Worm (Caenorhabditis elegans): Measurements from ENCODE around the gene gur-3.

gur-3 gene

ce11 chrX:10377663-10378062, 28.4 kb downstream of the gur-3 start:
- no peak for TF ChIP-seq daf-12 (tag; optimal IDR thresholded peaks at IDR 0.05)
- peak; percentile 91 for TF ChIP-seq nfya-1 (tag; optimal IDR thresholded peaks at IDR 0.05; ENCODE audit: insufficient read depth)
- TF ChIP-seq zag-1 (tag; optimal IDR thresholded peaks at IDR 0.05): no peak
- peak; percentile 5 for TF ChIP-seq elt-1 (tag; optimal IDR thresholded peaks at IDR 0.05)
- TF ChIP-seq jun-1 (tag; optimal IDR thresholded peaks at IDR 0.05): peak; percentile 86
- TF ChIP-seq hmg-11 (tag; optimal IDR thresholded peaks at IDR 0.05): peak; percentile 91
- peak; percentile 46 for TF ChIP-seq egl-27 (tag; optimal IDR thresholded peaks at IDR 0.05)
- no peak for TF ChIP-seq aly-2 (tag; optimal IDR thresholded peaks at IDR 0.05)
- peak; percentile 1 for TF ChIP-seq ztf-4 (tag; optimal IDR thresholded peaks at IDR 0.05)
- TF ChIP-seq nhr-11 (tag; optimal IDR thresholded peaks at IDR 0.05): no peak
- TF ChIP-seq pha-4 (tag; optimal IDR thresholded peaks at IDR 0.05): peak; percentile 89
- TF ChIP-seq nhr-77 (tag; optimal IDR thresholded peaks at IDR 0.05): no peak
- no peak for TF ChIP-seq unc-62 (GFP tag; optimal IDR thresholded peaks at IDR 0.05)
- TF ChIP-seq ceh-82 (tag; optimal IDR thresholded peaks at IDR 0.05): peak; percentile 53
- peak; percentile 83 for TF ChIP-seq lsy-12 (tag; optimal IDR thresholded peaks at IDR 0.05)
- TF ChIP-seq ceh-28 (tag; optimal IDR thresholded peaks at IDR 0.05): peak; percentile 73
- TF ChIP-seq elt-2 (tag; optimal IDR thresholded peaks at IDR 0.05): peak; percentile 65
- no peak for TF ChIP-seq unc-39 (tag; optimal IDR thresholded peaks at IDR 0.05)
- no peak for TF ChIP-seq elt-3 (tag; optimal IDR thresholded peaks at IDR 0.05)
- TF ChIP-seq tbx-2 (tag; optimal IDR thresholded peaks at IDR 0.05): peak; percentile 72
- TF ChIP-seq sea-2 (GFP tag; optimal IDR thresholded peaks at IDR 0.05): no peak
- no peak for TF ChIP-seq nhr-67 (tag; optimal IDR thresholded peaks at IDR 0.05)
- peak; percentile 32 for TF ChIP-seq R02D3.7 (tag; optimal IDR thresholded peaks at IDR 0.05)
- TF ChIP-seq lin-15B (tag; optimal IDR thresholded peaks at IDR 0.05): peak; percentile 68
- TF ChIP-seq fkh-10 (GFP tag; optimal IDR thresholded peaks at IDR 0.05): peak; percentile 69
- TF ChIP-seq egl-5 (tag; optimal IDR thresholded peaks at IDR 0.05): peak; percentile 88
- no peak for TF ChIP-seq ZK546.5 (tag; optimal IDR thresholded peaks at IDR 0.05)
- peak; percentile 57 for TF ChIP-seq lin-39 (tag; optimal IDR thresholded peaks at IDR 0.05)
- TF ChIP-seq skn-1 (tag; optimal IDR thresholded peaks at IDR 0.05): peak; percentile 61
- TF ChIP-seq mdl-1 (tag; optimal IDR thresholded peaks at IDR 0.05): peak; percentile 82
- no peak for TF ChIP-seq nhr-12 (tag; optimal IDR thresholded peaks at IDR 0.05)
- no peak for TF ChIP-seq ceh-16 (tag; optimal IDR thresholded peaks at IDR 0.05)
- no peak for TF ChIP-seq fkh-2 (tag; optimal IDR thresholded peaks at IDR 0.05)
- no peak for TF ChIP-seq mml-1 (tag; optimal IDR thresholded peaks at IDR 0.05)
- TF ChIP-seq ztf-11 (tag; optimal IDR thresholded peaks at IDR 0.05): no peak
- TF ChIP-seq eor-1 (tag; optimal IDR thresholded peaks at IDR 0.05): no peak
- peak; percentile 81 for TF ChIP-seq nhr-43 (tag; optimal IDR thresholded peaks at IDR 0.05; ENCODE audit: poor library complexity, severe bottlenecking)
- TF ChIP-seq pqm-1 (tag; optimal IDR thresholded peaks at IDR 0.05): peak; percentile 62
- TF ChIP-seq nhr-237 (tag; optimal IDR thresholded peaks at IDR 0.05): no peak
- TF ChIP-seq ama-1 (optimal IDR thresholded peaks at IDR 0.05): peak; percentile 39
- no peak for TF ChIP-seq nhr-28 (tag; optimal IDR thresholded peaks at IDR 0.05)
- TF ChIP-seq nhr-25 (tag; optimal IDR thresholded peaks at IDR 0.05): peak; percentile 97
- no peak for TF ChIP-seq nhr-76 (tag; optimal IDR thresholded peaks at IDR 0.05)
- no peak for TF ChIP-seq ceh-9 (tag; optimal IDR thresholded peaks at IDR 0.05)
- no peak for TF ChIP-seq fos-1 (tag; optimal IDR thresholded peaks at IDR 0.05)
- peak; percentile 98 for TF ChIP-seq nhr-23 (tag; optimal IDR thresholded peaks at IDR 0.05)
- TF ChIP-seq snpc-4 (tag; optimal IDR thresholded peaks at IDR 0.05): peak; percentile 83

- no peak for TF ChIP-seq lsy-12 (tag; optimal IDR thresholded peaks at IDR 0.05)
- no peak for TF ChIP-seq zag-1 (tag; optimal IDR thresholded peaks at IDR 0.05)
- no peak for TF ChIP-seq nhr-77 (tag; optimal IDR thresholded peaks at IDR 0.05)
- no peak for TF ChIP-seq mdl-1 (tag; optimal IDR thresholded peaks at IDR 0.05)
- no peak for TF ChIP-seq fos-1 (tag; optimal IDR thresholded peaks at IDR 0.05)
- no peak for TF ChIP-seq nhr-67 (tag; optimal IDR thresholded peaks at IDR 0.05)
- no peak for TF ChIP-seq pha-4 (tag; optimal IDR thresholded peaks at IDR 0.05)
- no peak for TF ChIP-seq ceh-28 (tag; optimal IDR thresholded peaks at IDR 0.05)
- TF ChIP-seq egl-27 (tag; optimal IDR thresholded peaks at IDR 0.05): no peak
These were observed 29.1 kb downstream of the gur-3 start for ce11 chrX:10376989-10377388.

All from whole organism, L3 larva.